Fruit fly (Drosophila melanogaster): ENCODE data around the gene CG10650.
A peak's percentile ranks its signal among the peaks of the same experiment; 100 is the strongest.

CG10650 gene

dm6 chr2L:18981947-18982579 lies 13.7 kb downstream of the CG10650 start (continued):
- TF ChIP-seq CG10209 (GFP tag; optimal IDR thresholded peaks at IDR 0.05) (peak; percentile 27), Bgb (GFP tag; IDR thresholded peaks at IDR 0.05; ENCODE audit: partially characterized antibody) (no peak), grau (tag; optimal IDR thresholded peaks at IDR 0.05) (peak; percentile 62), CG6689 (GFP tag; IDR thresholded peaks at IDR 0.05) (peak; percentile 49), CG17361 (GFP tag; IDR thresholded peaks at IDR 0.05) (peak; percentile 32; the same call in 1 of the 3 replicates), sim (GFP tag; IDR thresholded peaks at IDR 0.05) (0 out of 2 replicates have a peak, but pooled peaks have one; percentile 40), CG31441 (GFP tag; IDR thresholded peaks at IDR 0.05) (peak; percentile 51; the same call in 1 of the 2 replicates), CG10267 (tag; optimal IDR thresholded peaks at IDR 0.05) (peak; percentile 22), CG6854 (GFP tag; optimal IDR thresholded peaks at IDR 0.05) (no peak), fd96Cb (tag; optimal IDR thresholded peaks at IDR 0.05) (peak; percentile 48), CG18262 (tag; optimal IDR thresholded peaks at IDR 0.05) (peak; percentile 60), lola (GFP tag; optimal IDR thresholded peaks at IDR 0.05) (peak in 1 of 3 experiments; percentile 40), Sox102F (GFP tag; optimal IDR thresholded peaks at IDR 0.05) (peak; percentile 69), CG7556 (GFP tag; optimal IDR thresholded peaks at IDR 0.05) (peak; percentile 19), CG1602 (GFP tag; optimal IDR thresholded peaks at IDR 0.05) (peak; percentile 7), H2.0 (GFP tag; IDR thresholded peaks at IDR 0.05) (peak; percentile 38; the same call in 1 of the 2 replicates), phol (tag; optimal IDR thresholded peaks at IDR 0.05) (peak; percentile 56), Nf-YB (GFP tag; optimal IDR thresholded peaks at IDR 0.05) (peak; percentile 5), PHDP (tag; optimal IDR thresholded peaks at IDR 0.05) (peak; percentile 35), ind (GFP tag; optimal IDR thresholded peaks at IDR 0.05) (peak; percentile 1), D19A (tag; optimal IDR thresholded peaks at IDR 0.05) (peak; percentile 26), CG17328 (GFP tag; IDR thresholded peaks at IDR 0.05) (peak; percentile 45), Abd-B (GFP tag; optimal IDR thresholded peaks at IDR 0.05) (peak; percentile 4), zen (tag; optimal IDR thresholded peaks at IDR 0.05) (peak; percentile 14), ara (GFP tag; IDR thresholded peaks at IDR 0.05) (peak; percentile 69; the same call in 1 of the 2 replicates), CG11247 (GFP tag; IDR thresholded peaks at IDR 0.05) (no peak), nom (GFP tag; optimal IDR thresholded peaks at IDR 0.05) (peak; percentile 29), unpg (GFP tag; optimal IDR thresholded peaks at IDR 0.05) (peak; percentile 31), CG11696 (GFP tag; IDR thresholded peaks at IDR 0.05) (peak; percentile 91), Sox100B (GFP tag; optimal IDR thresholded peaks at IDR 0.05) (peak; percentile 45), CG30403 (GFP tag; optimal IDR thresholded peaks at IDR 0.05) (peak; percentile 21), CG4820 (GFP tag; optimal IDR thresholded peaks at IDR 0.05) (peak; percentile 18), CG15269 (tag; optimal IDR thresholded peaks at IDR 0.05) (peak; percentile 28), row (GFP tag; IDR thresholded peaks at IDR 0.05) (peak; percentile 52), Xrp1 (GFP tag; IDR thresholded peaks at IDR 0.05) (peak; percentile 55), Hr51 (GFP tag; optimal IDR thresholded peaks at IDR 0.05) (peak in 1 of 2 experiments; percentile 58), gsb-n (tag; optimal IDR thresholded peaks at IDR 0.05) (peak; percentile 59), CG13424 (tag; optimal IDR thresholded peaks at IDR 0.05) (peak; percentile 32), Hr78 (GFP tag; optimal IDR thresholded peaks at IDR 0.05) (peak in 1 of 2 experiments; percentile 30), Drgx (GFP tag; IDR thresholded peaks at IDR 0.05) (peak; percentile 85), CG11504 (tag; optimal IDR thresholded peaks at IDR 0.05) (peak; percentile 47), CG8924 (tag; optimal IDR thresholded peaks at IDR 0.05) (peak; percentile 46), Dref (GFP tag; IDR thresholded peaks at IDR 0.05) (no peak)

Measured in whole organism, embryonic.